Worm (Caenorhabditis elegans): Measurements from ENCODE around the gene cept-2.

The cept-2 gene

DNA sequence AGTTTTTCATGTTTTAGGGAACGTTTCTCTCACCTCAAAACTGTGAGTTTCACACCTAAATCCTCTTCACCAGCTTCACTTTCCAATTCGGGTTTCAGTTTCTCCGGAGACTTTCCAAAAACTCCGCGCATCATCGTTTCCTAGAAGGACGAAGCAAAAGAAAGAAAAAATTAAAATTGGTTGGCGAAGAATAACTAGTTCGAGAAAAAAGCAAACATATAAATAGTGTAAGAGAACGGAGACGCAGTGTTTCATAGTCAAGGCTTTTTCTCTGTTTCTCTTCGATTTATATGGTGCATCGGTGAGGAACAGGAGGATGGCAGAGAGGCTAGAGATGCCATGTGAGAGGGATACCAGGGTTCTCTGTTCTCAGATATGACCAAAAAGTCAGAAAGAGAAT is 24.8 kb upstream of the cept-2 start, which contains the start of gene F47B8.3 (continued):
- TF ChIP-seq sma-9 (GFP tag; optimal IDR thresholded peaks at IDR 0.05): peak; percentile 27
- no peak for TF ChIP-seq sma-9 (tag; optimal IDR thresholded peaks at IDR 0.05)
- TF ChIP-seq alr-1 (tag; optimal IDR thresholded peaks at IDR 0.05): no peak
- no peak for TF ChIP-seq lin-39 (tag; optimal IDR thresholded peaks at IDR 0.05)
- TF ChIP-seq nhr-25 (tag; optimal IDR thresholded peaks at IDR 0.05): peak; percentile 1
- TF ChIP-seq ztf-1 (GFP tag; conservative IDR thresholded peaks at IDR 0.05): no peak

ce11 chrV:14324502-14325467 is 22.8 kb upstream of the cept-2 start, which contains the start of the genes F47B8.4 and F47B8.18:
F47B8.4 (minus strand) TSS chrV:14324673.
F47B8.18 (minus strand) TSS chrV:14325464.
- no peak for TF ChIP-seq mdl-1 (tag; optimal IDR thresholded peaks at IDR 0.05)
- TF ChIP-seq fos-1 (tag; optimal IDR thresholded peaks at IDR 0.05): peak; percentile 26
- no peak for TF ChIP-seq F13H6.1 (tag; optimal IDR thresholded peaks at IDR 0.05)

ce11 chrV:14327776-14328175 is 19.8 kb upstream of the cept-2 start, which contains the start of gene F47B8.5:
F47B8.5 (minus strand) TSS chrV:14327876.
- TF ChIP-seq lin-39 (tag; optimal IDR thresholded peaks at IDR 0.05) (no peak), Y55F3AM.14 (GFP tag; optimal IDR thresholded peaks at IDR 0.05) (no peak), mab-5 (tag; optimal IDR thresholded peaks at IDR 0.05) (no peak), F13H6.1 (tag; optimal IDR thresholded peaks at IDR 0.05) (no peak), blmp-1 (tag; optimal IDR thresholded peaks at IDR 0.05; ENCODE audit: insufficient read depth) (no peak), sem-4 (tag; optimal IDR thresholded peaks at IDR 0.05) (no peak), fos-1 (tag; optimal IDR thresholded peaks at IDR 0.05) (no peak), nhr-237 (tag; optimal IDR thresholded peaks at IDR 0.05) (no peak), unc-55 (GFP tag; optimal IDR thresholded peaks at IDR 0.05) (no peak), nhr-12 (tag; optimal IDR thresholded peaks at IDR 0.05) (no peak), ama-1 (optimal IDR thresholded peaks at IDR 0.05) (no peak), C34F6.9 (tag; optimal IDR thresholded peaks at IDR 0.05) (no peak), R02D3.7 (tag; optimal IDR thresholded peaks at IDR 0.05) (no peak), unc-39 (tag; optimal IDR thresholded peaks at IDR 0.05) (no peak), peb-1 (tag; optimal IDR thresholded peaks at IDR 0.05) (no peak)

ce11 chrV:14328806-14329205 is 18.8 kb upstream of the cept-2 start, which contains the start of gene pepm-1:
pepm-1 (plus strand) TSS chrV:14329106.
- TF ChIP-seq ceh-82 (tag; optimal IDR thresholded peaks at IDR 0.05) (no peak), blmp-1 (tag; optimal IDR thresholded peaks at IDR 0.05; ENCODE audit: insufficient read depth) (no peak), C34F6.9 (tag; optimal IDR thresholded peaks at IDR 0.05) (no peak), mbf-1 (tag; optimal IDR thresholded peaks at IDR 0.05) (no peak), crh-2 (tag; optimal IDR thresholded peaks at IDR 0.05) (no peak), lin-11 (tag; optimal IDR thresholded peaks at IDR 0.05) (no peak), snpc-4 (tag; optimal IDR thresholded peaks at IDR 0.05) (no peak), nhr-77 (tag; optimal IDR thresholded peaks at IDR 0.05) (no peak), fos-1 (tag; optimal IDR thresholded peaks at IDR 0.05) (no peak), ztf-11 (tag; optimal IDR thresholded peaks at IDR 0.05) (no peak), elt-1 (tag; optimal IDR thresholded peaks at IDR 0.05) (no peak), lsy-2 (tag; optimal IDR thresholded peaks at IDR 0.05) (no peak), nhr-10 (tag; optimal IDR thresholded peaks at IDR 0.05) (no peak), nhr-25 (tag; optimal IDR thresholded peaks at IDR 0.05) (no peak), unc-55 (GFP tag; optimal IDR thresholded peaks at IDR 0.05) (no peak)

DNA sequence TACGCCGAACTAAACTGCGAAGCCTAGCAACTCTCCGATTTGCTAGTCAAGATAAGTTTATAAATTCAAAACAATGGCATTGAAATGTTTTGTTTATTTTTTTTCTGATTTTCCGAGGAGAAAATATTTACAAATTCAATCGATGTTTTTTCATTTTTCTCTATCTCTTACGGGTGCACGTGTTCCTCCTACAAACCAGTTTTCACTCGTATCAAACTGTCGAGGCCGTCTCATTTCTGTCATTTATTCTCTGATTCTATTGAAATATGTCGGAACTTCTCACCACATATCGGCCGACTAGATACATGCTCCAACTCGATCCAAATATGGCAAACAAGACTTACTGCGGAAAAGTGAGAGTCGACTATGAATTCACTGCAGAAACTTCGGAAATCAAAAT is 16.1 kb upstream of the cept-2 start, which contains the start of gene F47B8.8:
Gene F47B8.8 (plus strand): TSS at position 257 of the 400 bp plus-strand sequence.
- TF ChIP-seq nhr-25 (tag; optimal IDR thresholded peaks at IDR 0.05): peak; percentile 30
- TF ChIP-seq unc-55 (GFP tag; optimal IDR thresholded peaks at IDR 0.05): no peak
- TF ChIP-seq nhr-129 (tag; optimal IDR thresholded peaks at IDR 0.05): no peak
- no peak for TF ChIP-seq nhr-21 (tag; optimal IDR thresholded peaks at IDR 0.05)
